Worm (Caenorhabditis elegans) whole organism, L1 larva: Measurements from ENCODE around the gene F26A1.7.

ENCODE experiments used
- fos-1 ChIP-seq: fragments of 150-350 bp; optimal IDR thresholded peaks from 2 replicates; lab custom pipeline; 2014; ENCODE audit warnings: missing biosample characterization, missing genetic modification characterization
- unc-30 ChIP-seq: sonication (generic microtip); optimal IDR thresholded peaks from 2 replicates; lab custom pipeline; 2017; ENCODE audit warnings: missing biosample characterization, missing genetic modification characterization

ce11 chrIII:4809526-4810153 lies 10.1 kb downstream of the F26A1.7 start, which contains the start of gene pal-1:
- TF ChIP-seq fos-1 (tag; lab: Kevin White, UChicago), result no peak
- TF ChIP-seq unc-30 (tag; lab: Kevin White, UChicago), result no peak
